Fruit fly (Drosophila melanogaster): ENCODE data around the gene drpr.

dm6 chr3L:1723053-1723452 lies 7.9 kb downstream of the drpr start, which contains the start of gene CG18171:
- TF ChIP-seq CG32121 (GFP tag; IDR thresholded peaks at IDR 0.05) (no peak), CG15710 (tag; optimal IDR thresholded peaks at IDR 0.05) (no peak), fd96Ca (GFP tag; IDR thresholded peaks at IDR 0.05) (no peak), CG14655 (GFP tag; optimal IDR thresholded peaks at IDR 0.05) (no peak), rn (GFP tag; IDR thresholded peaks at IDR 0.05) (no peak), CG10348 (GFP tag; IDR thresholded peaks at IDR 0.05) (no peak), CG17806 (tag; optimal IDR thresholded peaks at IDR 0.05) (no peak), CG8301 (tag; optimal IDR thresholded peaks at IDR 0.05) (no peak), Snoo (tag; optimal IDR thresholded peaks at IDR 0.05) (no peak), Pif1A (GFP tag; optimal IDR thresholded peaks at IDR 0.05) (no peak), CG4496 (GFP tag; IDR thresholded peaks at IDR 0.05) (no peak), EcR (GFP tag; optimal IDR thresholded peaks at IDR 0.05) (no peak), CG9948 (tag; optimal IDR thresholded peaks at IDR 0.05) (no peak)

Data from whole organism, pupa.